Worm (Caenorhabditis elegans) whole organism, midembryonic: ENCODE data around the gene H11E01.3.

Experiments
- cog-1 ChIP-seq: sonication (generic microtip); optimal IDR thresholded peaks from 2 replicates; lab custom pipeline; 2016; ENCODE audit warnings: missing genetic modification characterization, missing compliant biosample characterization
- ref-1 ChIP-seq: fragments of 200-800 bp; sonication (Bioruptor generic); conservative IDR thresholded peaks from 2 replicates; pipeline ENCODE4 v1.3.6; 2022; ENCODE audit warnings: missing genetic modification reagents, missing genetic modification characterization, missing compliant biosample characterization
- ztf-29 ChIP-seq: fragments of 200-800 bp; sonication (Bioruptor generic); IDR thresholded peaks from 2 replicates; pipeline ENCODE4 v1.3.6; 2022; ENCODE audit warnings: missing genetic modification reagents, missing genetic modification characterization, missing compliant biosample characterization

- TF ChIP-seq ref-1 (GFP tag; lab: Robert Waterston, UW) (no peak), ztf-29 (GFP tag; lab: Robert Waterston, UW) (no peak), cog-1 (tag; lab: Kevin White, UChicago) (no peak)
Observed at ce11 chrX:1568377-1568776, 36.3 kb upstream of the H11E01.3 start, which contains the start of gene H02F09.3.
